Worm (Caenorhabditis elegans) whole organism, L4 larva: Measurements from ENCODE around the gene snf-6.

Experiments used
- R02D3.7 ChIP-seq: fragments of 150-350 bp; sonication (generic microtip); optimal IDR thresholded peaks from 3 replicates; lab custom pipeline; 2014; ENCODE audit warnings: missing biosample characterization, missing genetic modification characterization
- T26A8.4 ChIP-seq: fragments of 200-800 bp; sonication (Bioruptor generic); IDR thresholded peaks from 2 replicates; pipeline ENCODE4 v1.3.6; 2022; ENCODE audit warnings: missing genetic modification characterization, missing compliant biosample characterization
- ZK337.2 ChIP-seq: fragments of 200-800 bp; sonication (Bioruptor generic); IDR thresholded peaks from 2 replicates; pipeline ENCODE4 v1.3.6; 2022; ENCODE audit warnings: missing genetic modification reagents, missing genetic modification characterization, missing compliant biosample characterization
- jun-1 ChIP-seq: fragments of 150-350 bp; optimal IDR thresholded peaks from 2 replicates; lab custom pipeline; 2014; ENCODE audit warnings: missing biosample characterization, missing genetic modification reagents, missing genetic modification characterization
- lin-39 ChIP-seq: fragments of 150-350 bp; optimal IDR thresholded peaks from 2 replicates; lab custom pipeline; 2014; ENCODE audit warnings: missing biosample characterization, missing genetic modification reagents, missing genetic modification characterization
- nhr-25 ChIP-seq: sonication (generic microtip); optimal IDR thresholded peaks from 2 replicates; lab custom pipeline; 2017; ENCODE audit warnings: missing genetic modification characterization, mild to moderate bottlenecking, missing compliant biosample characterization, antibody characterized with exemption, moderate library complexity, borderline replicate concordance; ENCODE audit not compliant: insufficient read depth
- pqm-1 ChIP-seq: sonication (generic microtip); optimal IDR thresholded peaks from 2 replicates; lab custom pipeline; 2017; ENCODE audit warnings: missing biosample characterization, missing genetic modification characterization

ce11 chrIII:1519906-1520305 is 12.7 kb downstream of the snf-6 start:
- TF ChIP-seq pqm-1 = no peak
- no peak for TF ChIP-seq R02D3.7 (tag; lab: Kevin White, UChicago)
- no peak for TF ChIP-seq ZK337.2 (GFP tag; lab: Robert Waterston, UW)
- TF ChIP-seq nhr-25 (tag; lab: Kevin White, UChicago) = no peak
- no peak for TF ChIP-seq lin-39
- TF ChIP-seq jun-1 (tag; lab: Kevin White, UChicago) = no peak
- TF ChIP-seq T26A8.4 = no peak
